Fruit fly (Drosophila melanogaster) whole organism, prepupa: ENCODE measurements around the gene Ipo9.

ENCODE experiments used
- CG10669 ChIP-seq: fragments of 200-800 bp; sonication (Bioruptor generic); optimal IDR thresholded peaks from 3 replicates; lab custom pipeline; 2018; ENCODE audit warnings: missing biosample characterization, mild to moderate bottlenecking, missing genetic modification characterization, moderate library complexity
- CG6276 ChIP-seq: fragments of 200-800 bp; sonication (Bioruptor generic); optimal IDR thresholded peaks from 2 replicates; lab custom pipeline; 2017; ENCODE audit warnings: missing biosample characterization, mild to moderate bottlenecking, missing genetic modification characterization
- CG6854 ChIP-seq: fragments of 200-800 bp; sonication (Bioruptor generic); optimal IDR thresholded peaks from 2 replicates; lab custom pipeline; 2017; ENCODE audit warnings: missing biosample characterization, mild to moderate bottlenecking, missing genetic modification characterization
- CG8119 ChIP-seq: fragments of 200-800 bp; sonication (Bioruptor generic); IDR thresholded peaks from 3 replicates; pipeline ENCODE4 v1.3.6; 2022; ENCODE audit warnings: missing biosample characterization, missing genetic modification characterization
- Eip93F ChIP-seq: fragments of 200-800 bp; sonication (Bioruptor generic); optimal IDR thresholded peaks from 2 replicates; lab custom pipeline; 2016; ENCODE audit warnings: missing biosample characterization, mild to moderate bottlenecking, missing genetic modification characterization
- Ets21C ChIP-seq: fragments of 200-800 bp; sonication (Bioruptor generic); optimal IDR thresholded peaks from 3 replicates; lab custom pipeline; 2016; ENCODE audit warnings: missing biosample characterization, missing genetic modification characterization
- Hr38 ChIP-seq: sonication (Bioruptor generic); optimal IDR thresholded peaks from 2 replicates; lab custom pipeline; 2016; ENCODE audit warnings: missing biosample characterization, missing genetic modification characterization
- Smox ChIP-seq: fragments of 200-800 bp; sonication (Bioruptor generic); optimal IDR thresholded peaks from 3 replicates; lab custom pipeline; 2016; ENCODE audit warnings: missing biosample characterization, missing genetic modification characterization
- achi ChIP-seq: fragments of 200-800 bp; sonication (Bioruptor generic); optimal IDR thresholded peaks from 3 replicates; lab custom pipeline; 2016; ENCODE audit warnings: missing biosample characterization, missing genetic modification characterization
- dac ChIP-seq: fragments of 200-800 bp; sonication (Bioruptor generic); optimal IDR thresholded peaks from 2 replicates; lab custom pipeline; 2017; ENCODE audit warnings: missing biosample characterization, mild to moderate bottlenecking, missing genetic modification characterization
- eg ChIP-seq: fragments of 200-800 bp; sonication (Bioruptor generic); IDR thresholded peaks from 3 replicates; pipeline ENCODE4 v1.3.6; 2022; ENCODE audit warnings: missing biosample characterization, missing genetic modification characterization
- spab ChIP-seq: fragments of 200-800 bp; sonication (Bioruptor generic); optimal IDR thresholded peaks from 2 replicates; lab custom pipeline; 2017; ENCODE audit warnings: missing biosample characterization, mild to moderate bottlenecking, missing genetic modification characterization, missing genetic modification reagents
- ss ChIP-seq, 2 experiments: fragments of 200-800 bp; sonication (Bioruptor generic); optimal IDR thresholded peaks; 2 replicates in 1 of 2; 3 replicates in 1 of 2; lab custom pipeline; 2017 to 2018; ENCODE audit warnings: mild to moderate bottlenecking in 2 of 2, missing biosample characterization in 2 of 2, missing genetic modification characterization in 2 of 2, moderate library complexity in 1 of 2

DNA sequence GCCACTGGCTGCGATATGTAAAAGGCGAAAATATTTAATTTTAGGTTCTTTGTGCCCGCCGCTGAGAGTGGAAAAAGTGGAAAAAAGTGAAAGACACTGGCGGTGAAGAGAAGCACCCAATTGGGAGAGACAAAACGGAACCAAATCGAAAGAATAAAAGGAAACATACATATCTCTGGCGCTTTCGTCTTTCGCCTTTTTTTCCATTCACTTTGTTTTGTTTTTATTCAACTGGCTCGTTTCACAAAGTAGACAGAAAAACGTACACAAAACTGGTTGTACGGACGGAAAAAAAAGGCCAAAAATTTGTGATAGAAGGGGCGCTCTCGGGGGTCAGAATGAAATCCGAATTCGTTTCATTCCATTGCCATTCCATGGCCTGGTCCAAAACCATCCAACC lies 37.4 kb downstream of the Ipo9 start:
- TF ChIP-seq CG10669 (GFP tag; lab: Kevin White, UChicago) = no peak
- TF ChIP-seq achi = no peak
- TF ChIP-seq ss (GFP tag; optimal IDR thresholded peaks at IDR 0.05; lab: Kevin White, UChicago) = peak in 1 of 2 experiments; percentile 58
- no peak for TF ChIP-seq Smox
- no peak for TF ChIP-seq CG6276 (GFP tag; lab: Kevin White, UChicago)
- TF ChIP-seq spab (GFP tag; lab: Kevin White, UChicago) = peak; percentile 17
- no peak for TF ChIP-seq Eip93F (GFP tag; lab: Kevin White, UChicago)
- no peak for TF ChIP-seq CG8119 (GFP tag; lab: Robert Waterston, UW)
- peak; percentile 36; the same call in 1 of the 3 replicates for TF ChIP-seq eg (GFP tag; lab: Robert Waterston, UW)
- no peak for TF ChIP-seq dac (GFP tag; lab: Kevin White, UChicago)
- TF ChIP-seq Hr38 = no peak
- peak; percentile 52 for TF ChIP-seq CG6854
- no peak for TF ChIP-seq Ets21C (GFP tag; lab: Kevin White, UChicago)
